In the genomic region with DNA sequence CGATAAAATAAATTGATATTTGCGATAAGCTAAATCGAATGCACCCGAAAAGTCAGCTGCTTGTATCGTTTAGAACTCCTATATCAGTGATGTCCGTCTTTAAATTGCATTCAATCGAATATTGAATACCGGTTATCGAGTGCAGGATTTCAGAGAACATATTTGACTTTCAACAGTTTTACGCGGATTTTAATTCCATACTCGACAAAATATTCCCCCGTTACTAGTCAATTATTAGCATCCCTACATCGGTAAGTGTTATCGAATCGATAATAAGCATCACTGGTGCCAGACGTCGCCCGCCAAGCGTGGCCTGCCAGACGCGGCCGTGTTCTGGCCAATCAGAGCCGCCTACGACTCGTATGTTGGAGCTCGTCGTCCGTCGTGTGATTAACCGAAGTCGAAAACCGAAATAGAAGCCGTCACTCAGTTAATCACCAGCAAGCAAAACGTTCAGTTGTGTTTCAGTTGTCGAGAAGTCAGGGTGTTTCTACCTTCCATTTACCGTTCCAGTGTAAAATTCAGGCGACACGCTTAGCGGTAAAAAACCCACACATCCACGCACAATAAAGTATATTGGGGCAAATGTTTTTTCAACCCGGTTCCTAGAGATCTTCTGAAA, we compare ENCODE assay signal across 1 fruit fly cellular context.
TF ChIP-seq lines count a peak whose summit lies in the region.

TSS of gene ctp (plus strand) at position 23 of the 622 bp plus-strand sequence.

TF ChIP-seq in whole organism, embryonic, 481 proteins besides CTCF, POLR2A, EP300 and RAD21 (continued from another document and continues in another):
- TF ChIP-seq CG11093 (GFP tag; IDR thresholded peaks at IDR 0.05; lab: Robert Waterston, UW): no peak
- peak; percentile 8 for TF ChIP-seq sd (tag; optimal IDR thresholded peaks at IDR 0.05; lab: Kevin White, UChicago)
- TF ChIP-seq z (GFP tag; IDR thresholded peaks at IDR 0.05; lab: Robert Waterston, UW): no peak
- TF ChIP-seq Dp (GFP tag; optimal IDR thresholded peaks at IDR 0.05; lab: Kevin White, UChicago): peak; percentile 11
- peak; percentile 35 for TF ChIP-seq fd64A (GFP tag; optimal IDR thresholded peaks at IDR 0.05; lab: Kevin White, UChicago)
- TF ChIP-seq Hsf (GFP tag; optimal IDR thresholded peaks at IDR 0.05; lab: Kevin White, UChicago): peak; percentile 41
- no peak for TF ChIP-seq Lim3 (GFP tag; IDR thresholded peaks at IDR 0.05; lab: Robert Waterston, UW)
- TF ChIP-seq cato (GFP tag; optimal IDR thresholded peaks at IDR 0.05; lab: Kevin White, UChicago; ENCODE audit: borderline replicate concordance): no peak
- no peak for TF ChIP-seq CG8765 (GFP tag; IDR thresholded peaks at IDR 0.05; lab: Robert Waterston, UW)
- TF ChIP-seq gt (GFP tag; IDR thresholded peaks at IDR 0.05; lab: Robert Waterston, UW): no peak
- TF ChIP-seq zfh1 (GFP tag; IDR thresholded peaks at IDR 0.05; lab: Robert Waterston, UW): peak; percentile 38; the same call in 1 of the 3 replicates
- peak; percentile 23 for TF ChIP-seq ems (GFP tag; optimal IDR thresholded peaks at IDR 0.05; lab: Kevin White, UChicago)
- no peak for TF ChIP-seq peb (GFP tag; IDR thresholded peaks at IDR 0.05; lab: Robert Waterston, UW)
- peak; percentile 31 for TF ChIP-seq CG3281 (GFP tag; optimal IDR thresholded peaks at IDR 0.05; lab: Kevin White, UChicago)
- peak; percentile 34 for TF ChIP-seq ERR (GFP tag; optimal IDR thresholded peaks at IDR 0.05; lab: Kevin White, UChicago)
- TF ChIP-seq ara (GFP tag; IDR thresholded peaks at IDR 0.05; lab: Robert Waterston, UW): no peak
- TF ChIP-seq HmgD (GFP tag; optimal IDR thresholded peaks at IDR 0.05; lab: Kevin White, UChicago): peak; percentile 37
- no peak for TF ChIP-seq danr (GFP tag; IDR thresholded peaks at IDR 0.05; lab: Robert Waterston, UW)
- peak; percentile 64; the same call in 2 of the 3 replicates for TF ChIP-seq CG7963 (GFP tag; IDR thresholded peaks at IDR 0.05; lab: Robert Waterston, UW; ENCODE audit: partially characterized antibody)
- no peak for TF ChIP-seq CG8359 (GFP tag; optimal IDR thresholded peaks at IDR 0.05; lab: Kevin White, UChicago; ENCODE audit: borderline replicate concordance)
- TF ChIP-seq gsb-n (tag; optimal IDR thresholded peaks at IDR 0.05; lab: Kevin White, UChicago): no peak
- no peak for TF ChIP-seq CG4820 (GFP tag; optimal IDR thresholded peaks at IDR 0.05; lab: Kevin White, UChicago)
- no peak for TF ChIP-seq NC2α (GFP tag; optimal IDR thresholded peaks at IDR 0.05; lab: Kevin White, UChicago)
- TF ChIP-seq ken (GFP tag; IDR thresholded peaks at IDR 0.05; lab: Robert Waterston, UW): 0 out of 3 replicates have a peak, but pooled peaks have one; percentile 17
- TF ChIP-seq CG17186 (GFP tag; optimal IDR thresholded peaks at IDR 0.05; lab: Kevin White, UChicago): peak; percentile 16
- no peak for TF ChIP-seq B-H1 (GFP tag; IDR thresholded peaks at IDR 0.05; lab: Robert Waterston, UW)
- TF ChIP-seq sug (tag; optimal IDR thresholded peaks at IDR 0.05; lab: Kevin White, UChicago): peak; percentile 58
- peak; percentile 34 for TF ChIP-seq MTF-1 (GFP tag; optimal IDR thresholded peaks at IDR 0.05; lab: Kevin White, UChicago; ENCODE audit: borderline replicate concordance)
- TF ChIP-seq gcm2 (GFP tag; optimal IDR thresholded peaks at IDR 0.05; lab: Kevin White, UChicago): no peak
- TF ChIP-seq HHEX (GFP tag; optimal IDR thresholded peaks at IDR 0.05; lab: Kevin White, UChicago): peak; percentile 58
- TF ChIP-seq CG34224 (GFP tag; IDR thresholded peaks at IDR 0.05; lab: Robert Waterston, UW; ENCODE audit: partially characterized antibody): peak; percentile 69
- TF ChIP-seq CG7357 (GFP tag; IDR thresholded peaks at IDR 0.05; lab: Robert Waterston, UW): no peak
- peak; percentile 30 for TF ChIP-seq CG18262 (tag; optimal IDR thresholded peaks at IDR 0.05; lab: Kevin White, UChicago)
- no peak for TF ChIP-seq crc (GFP tag; optimal IDR thresholded peaks at IDR 0.05; lab: Kevin White, UChicago)
- peak; percentile 49 for TF ChIP-seq CG14710 (tag; optimal IDR thresholded peaks at IDR 0.05; lab: Kevin White, UChicago)
- no peak for TF ChIP-seq CG11085 (GFP tag; IDR thresholded peaks at IDR 0.05; lab: Robert Waterston, UW)
- TF ChIP-seq Trl (optimal IDR thresholded peaks at IDR 0.05; lab: Kevin White, UChicago): no peak
- TF ChIP-seq Trl (GFP tag; optimal IDR thresholded peaks at IDR 0.05; lab: Kevin White, UChicago): peak; percentile 48
- peak; percentile 79 for TF ChIP-seq CG12769 (tag; optimal IDR thresholded peaks at IDR 0.05; lab: Kevin White, UChicago)
- peak; percentile 58; the same call in 2 of the 3 replicates for TF ChIP-seq CG6791 (GFP tag; IDR thresholded peaks at IDR 0.05; lab: Robert Waterston, UW; ENCODE audit: partially characterized antibody)
- TF ChIP-seq CG4360 (GFP tag; IDR thresholded peaks at IDR 0.05; lab: Robert Waterston, UW): no peak
- TF ChIP-seq CG7745 (tag; optimal IDR thresholded peaks at IDR 0.05; lab: Kevin White, UChicago): no peak
- TF ChIP-seq pb (GFP tag; optimal IDR thresholded peaks at IDR 0.05; lab: Kevin White, UChicago): no peak
- no peak for TF ChIP-seq schlank (tag; optimal IDR thresholded peaks at IDR 0.05; lab: Kevin White, UChicago)
- no peak for TF ChIP-seq Ada2b (GFP tag; IDR thresholded peaks at IDR 0.05; lab: Robert Waterston, UW)
- TF ChIP-seq tup (GFP tag; optimal IDR thresholded peaks at IDR 0.05; lab: Kevin White, UChicago): no peak
- TF ChIP-seq shn (GFP tag; optimal IDR thresholded peaks at IDR 0.05; lab: Kevin White, UChicago): peak; percentile 52
- TF ChIP-seq CG4707 (GFP tag; optimal IDR thresholded peaks at IDR 0.05; lab: Kevin White, UChicago): peak; percentile 11
- peak; percentile 53 for TF ChIP-seq mam (GFP tag; optimal IDR thresholded peaks at IDR 0.05; lab: Kevin White, UChicago)
- TF ChIP-seq D (optimal IDR thresholded peaks at IDR 0.05; lab: Kevin White, UChicago): no peak
- TF ChIP-seq D (GFP tag; optimal IDR thresholded peaks at IDR 0.05; lab: Kevin White, UChicago): no peak
- TF ChIP-seq bcd (GFP tag; optimal IDR thresholded peaks at IDR 0.05; lab: Kevin White, UChicago): peak; percentile 16
- TF ChIP-seq odd (GFP tag; optimal IDR thresholded peaks at IDR 0.05; lab: Kevin White, UChicago): no peak
- TF ChIP-seq Blimp-1 (GFP tag; optimal IDR thresholded peaks at IDR 0.05; lab: Kevin White, UChicago): peak; percentile 19
- TF ChIP-seq CG10366 (GFP tag; IDR thresholded peaks at IDR 0.05; lab: Robert Waterston, UW): no peak
- TF ChIP-seq pan (optimal IDR thresholded peaks at IDR 0.05; lab: Kevin White, UChicago): no peak
- no peak for TF ChIP-seq pan (GFP tag; optimal IDR thresholded peaks at IDR 0.05 in 1 of 2, IDR thresholded peaks at IDR 0.05 in 1 of 2)
- TF ChIP-seq otp (GFP tag; IDR thresholded peaks at IDR 0.05; lab: Robert Waterston, UW): no peak
- peak; percentile 17 for TF ChIP-seq pnt (GFP tag; optimal IDR thresholded peaks at IDR 0.05; lab: Kevin White, UChicago)
- no peak for TF ChIP-seq CG1647 (GFP tag; optimal IDR thresholded peaks at IDR 0.05; lab: Kevin White, UChicago)
- TF ChIP-seq chn (GFP tag; optimal IDR thresholded peaks at IDR 0.05; lab: Kevin White, UChicago): peak; percentile 12
- peak; percentile 4 for TF ChIP-seq Fer3 (tag; optimal IDR thresholded peaks at IDR 0.05; lab: Kevin White, UChicago)
- TF ChIP-seq CG3163 (GFP tag; optimal IDR thresholded peaks at IDR 0.05; lab: Kevin White, UChicago): peak; percentile 34
- TF ChIP-seq CG13424 (tag; optimal IDR thresholded peaks at IDR 0.05; lab: Kevin White, UChicago): peak; percentile 49
- no peak for TF ChIP-seq corto (GFP tag; optimal IDR thresholded peaks at IDR 0.05; lab: Kevin White, UChicago)
- TF ChIP-seq Opbp (GFP tag; IDR thresholded peaks at IDR 0.05; lab: Robert Waterston, UW; ENCODE audit: partially characterized antibody): peak; percentile 58
- TF ChIP-seq gem (tag; optimal IDR thresholded peaks at IDR 0.05; lab: Kevin White, UChicago): peak; percentile 55
- TF ChIP-seq crp (GFP tag; optimal IDR thresholded peaks at IDR 0.05; lab: Kevin White, UChicago): peak in 1 of 2 experiments; percentile 77
- peak; percentile 33 for TF ChIP-seq exex (tag; optimal IDR thresholded peaks at IDR 0.05; lab: Kevin White, UChicago)
- peak; percentile 56 for TF ChIP-seq B-H2 (GFP tag; optimal IDR thresholded peaks at IDR 0.05; lab: Kevin White, UChicago)
- no peak for TF ChIP-seq Eip74EF (GFP tag; optimal IDR thresholded peaks at IDR 0.05; lab: Kevin White, UChicago)
- peak; percentile 46 for TF ChIP-seq CG15514 (GFP tag; optimal IDR thresholded peaks at IDR 0.05; lab: Kevin White, UChicago)
- TF ChIP-seq Deaf1 (tag; optimal IDR thresholded peaks at IDR 0.05; lab: Kevin White, UChicago): peak; percentile 100
- TF ChIP-seq CG6813 (GFP tag; optimal IDR thresholded peaks at IDR 0.05; lab: Kevin White, UChicago): peak; percentile 42
- no peak for TF ChIP-seq CG30431 (GFP tag; optimal IDR thresholded peaks at IDR 0.05; lab: Kevin White, UChicago)
- peak; percentile 40 for TF ChIP-seq amos (GFP tag; IDR thresholded peaks at IDR 0.05; lab: Robert Waterston, UW; ENCODE audit: partially characterized antibody)
- no peak for TF ChIP-seq CG4730 (GFP tag; IDR thresholded peaks at IDR 0.05; lab: Robert Waterston, UW)
- TF ChIP-seq inv (GFP tag; IDR thresholded peaks at IDR 0.05; lab: Robert Waterston, UW; ENCODE audit: partially characterized antibody): peak; percentile 43; the same call in 1 of the 2 replicates
- peak; percentile 8 for TF ChIP-seq dm (GFP tag; optimal IDR thresholded peaks at IDR 0.05; lab: Kevin White, UChicago)
- peak; percentile 22 to 39 for TF ChIP-seq bsh (GFP tag; optimal IDR thresholded peaks at IDR 0.05; lab: Kevin White, UChicago)
- TF ChIP-seq CG11247 (GFP tag; IDR thresholded peaks at IDR 0.05; lab: Robert Waterston, UW): 0 out of 2 replicates have a peak, but pooled peaks have one; percentile 27
- TF ChIP-seq h (optimal IDR thresholded peaks at IDR 0.05; lab: Kevin White, UChicago): no peak
- TF ChIP-seq dysf (GFP tag; IDR thresholded peaks at IDR 0.05; lab: Robert Waterston, UW): peak; percentile 47; the same call in 2 of the 3 replicates
- TF ChIP-seq CG32767 (GFP tag; IDR thresholded peaks at IDR 0.05; lab: Robert Waterston, UW): no peak
- TF ChIP-seq CG9817 (tag; optimal IDR thresholded peaks at IDR 0.05; lab: Kevin White, UChicago): peak; percentile 29
- TF ChIP-seq Hr51 (GFP tag; optimal IDR thresholded peaks at IDR 0.05; lab: Kevin White, UChicago): peak; percentile 39 to 56
- TF ChIP-seq ind (GFP tag; optimal IDR thresholded peaks at IDR 0.05; lab: Kevin White, UChicago): peak; percentile 56
- TF ChIP-seq Lpt (GFP tag; optimal IDR thresholded peaks at IDR 0.05; lab: Kevin White, UChicago): no peak
- TF ChIP-seq tna (GFP tag; IDR thresholded peaks at IDR 0.05; lab: Robert Waterston, UW; ENCODE audit: partially characterized antibody): no peak; the same call in none of the 2 replicates
- TF ChIP-seq CG10209 (GFP tag; optimal IDR thresholded peaks at IDR 0.05; lab: Kevin White, UChicago): no peak
- peak; percentile 56 for TF ChIP-seq CG9609 (GFP tag; optimal IDR thresholded peaks at IDR 0.05; lab: Kevin White, UChicago)
- no peak for TF ChIP-seq Gug (GFP tag; IDR thresholded peaks at IDR 0.05; lab: Robert Waterston, UW)
- peak; percentile 55 for TF ChIP-seq pho (GFP tag; optimal IDR thresholded peaks at IDR 0.05; lab: Kevin White, UChicago)
- peak; percentile 0 for TF ChIP-seq Vsx1 (GFP tag; optimal IDR thresholded peaks at IDR 0.05; lab: Kevin White, UChicago)
- no peak for TF ChIP-seq crol (GFP tag; IDR thresholded peaks at IDR 0.05; lab: Robert Waterston, UW)
- peak; percentile 27; the same call in 1 of the 3 replicates for TF ChIP-seq CG17361 (GFP tag; IDR thresholded peaks at IDR 0.05; lab: Robert Waterston, UW)
- TF ChIP-seq hth (optimal IDR thresholded peaks at IDR 0.05; lab: Kevin White, UChicago): no peak
- TF ChIP-seq sens (GFP tag; lab: Kevin White, UChicago): peak; percentile 91
- TF ChIP-seq btn (GFP tag; optimal IDR thresholded peaks at IDR 0.05; lab: Kevin White, UChicago): no peak
- TF ChIP-seq C15 (GFP tag; IDR thresholded peaks at IDR 0.05; lab: Robert Waterston, UW): no peak
- TF ChIP-seq Abd-B (GFP tag; optimal IDR thresholded peaks at IDR 0.05; lab: Kevin White, UChicago): no peak
- TF ChIP-seq Nf-YB (GFP tag; optimal IDR thresholded peaks at IDR 0.05; lab: Kevin White, UChicago): peak; percentile 98
- peak; percentile 27 for TF ChIP-seq oc (tag; optimal IDR thresholded peaks at IDR 0.05; lab: Kevin White, UChicago)
- peak; percentile 31 for TF ChIP-seq trem (tag; optimal IDR thresholded peaks at IDR 0.05; lab: Kevin White, UChicago)
- TF ChIP-seq MBD-R2 (GFP tag; IDR thresholded peaks at IDR 0.05; lab: Robert Waterston, UW): peak; percentile 37; the same call in 1 of the 2 replicates
- no peak for TF ChIP-seq Rx (GFP tag; IDR thresholded peaks at IDR 0.05; lab: Robert Waterston, UW)
- TF ChIP-seq tio (GFP tag; optimal IDR thresholded peaks at IDR 0.05; lab: Kevin White, UChicago): no peak
- TF ChIP-seq CG6683 (GFP tag; optimal IDR thresholded peaks at IDR 0.05; lab: Kevin White, UChicago): no peak
- peak; percentile 24 for TF ChIP-seq NC2β (GFP tag; optimal IDR thresholded peaks at IDR 0.05; lab: Kevin White, UChicago)
- TF ChIP-seq CG18476 (GFP tag; optimal IDR thresholded peaks at IDR 0.05; lab: Kevin White, UChicago): no peak
- no peak for TF ChIP-seq fd102C (GFP tag; optimal IDR thresholded peaks at IDR 0.05; lab: Kevin White, UChicago)
- peak; percentile 25 for TF ChIP-seq dmrt11E (tag; optimal IDR thresholded peaks at IDR 0.05; lab: Kevin White, UChicago)
- TF ChIP-seq sens-2 (GFP tag; IDR thresholded peaks at IDR 0.05; lab: Robert Waterston, UW): no peak
- TF ChIP-seq CG10462 (GFP tag; optimal IDR thresholded peaks at IDR 0.05; lab: Kevin White, UChicago): no peak
- TF ChIP-seq eve (GFP tag; optimal IDR thresholded peaks at IDR 0.05; lab: Kevin White, UChicago): no peak
- no peak for TF ChIP-seq CG15011 (GFP tag; optimal IDR thresholded peaks at IDR 0.05; lab: Kevin White, UChicago)
- TF ChIP-seq seq (GFP tag; IDR thresholded peaks at IDR 0.05; lab: Robert Waterston, UW): peak; percentile 56; the same call in 1 of the 2 replicates
- no peak for TF ChIP-seq CG1602 (GFP tag; optimal IDR thresholded peaks at IDR 0.05; lab: Kevin White, UChicago)
- no peak for TF ChIP-seq bowl (GFP tag; IDR thresholded peaks at IDR 0.05; lab: Robert Waterston, UW)
- TF ChIP-seq CG3995 (GFP tag; optimal IDR thresholded peaks at IDR 0.05; lab: Kevin White, UChicago): peak; percentile 68
- 0 out of 2 replicates have a peak, but pooled peaks have one; percentile 16 for TF ChIP-seq chm (GFP tag; IDR thresholded peaks at IDR 0.05; lab: Robert Waterston, UW)
- TF ChIP-seq NFAT (GFP tag; IDR thresholded peaks at IDR 0.05; lab: Robert Waterston, UW): no peak
- TF ChIP-seq CG3838 (GFP tag; optimal IDR thresholded peaks at IDR 0.05; lab: Kevin White, UChicago): no peak
- peak; percentile 95 for TF ChIP-seq CG2116 (GFP tag; optimal IDR thresholded peaks at IDR 0.05; lab: Kevin White, UChicago)
